Worm (Caenorhabditis elegans) whole organism, young adult: ENCODE results near the gene srxa-13.

Experiments used
- B0019.2 ChIP-seq: fragments of 200-800 bp; sonication (Bioruptor generic); conservative IDR thresholded peaks from 2 replicates; pipeline ENCODE4 v1.3.6; 2022; ENCODE audit warnings: missing genetic modification reagents, missing genetic modification characterization, missing compliant biosample characterization
- B0261.1 ChIP-seq: sonication (generic microtip); optimal IDR thresholded peaks from 2 replicates; lab custom pipeline; 2016; ENCODE audit warnings: mild to moderate bottlenecking, missing genetic modification characterization, moderate library complexity, missing compliant biosample characterization
- D2030.7 ChIP-seq: fragments of 200-800 bp; sonication (Bioruptor generic); IDR thresholded peaks from 2 replicates; pipeline ENCODE4 v1.3.6; 2022; ENCODE audit warnings: missing genetic modification reagents, missing genetic modification characterization, missing compliant biosample characterization
- F10E7.11 ChIP-seq: sonication (generic microtip); optimal IDR thresholded peaks from 2 replicates; lab custom pipeline; 2017; ENCODE audit warnings: mild to moderate bottlenecking, missing genetic modification characterization, moderate library complexity, missing compliant biosample characterization
- F39B2.1 ChIP-seq: fragments of 200-800 bp; sonication (Bioruptor generic); IDR thresholded peaks from 2 replicates; pipeline ENCODE4 v1.3.6; 2022; ENCODE audit warnings: missing genetic modification reagents, missing genetic modification characterization, missing compliant biosample characterization
- F52B5.7 ChIP-seq: sonication (generic microtip); optimal IDR thresholded peaks from 2 replicates; lab custom pipeline; 2016; ENCODE audit warnings: mild to moderate bottlenecking, missing genetic modification characterization, missing compliant biosample characterization
- F55B11.4 ChIP-seq: sonication (generic microtip); optimal IDR thresholded peaks from 2 replicates; lab custom pipeline; 2016; ENCODE audit warnings: missing compliant biosample characterization, missing genetic modification characterization, borderline replicate concordance; ENCODE audit not compliant: insufficient read depth
- T07F8.4 ChIP-seq: sonication (generic microtip); optimal IDR thresholded peaks from 2 replicates; lab custom pipeline; 2016; ENCODE audit warnings: mild to moderate bottlenecking, missing genetic modification characterization, moderate library complexity, missing compliant biosample characterization
- T26A5.8 ChIP-seq: sonication (generic microtip); optimal IDR thresholded peaks from 2 replicates; lab custom pipeline; 2016; ENCODE audit warnings: missing genetic modification characterization, missing compliant biosample characterization
- Y67H2A.10 ChIP-seq: fragments of 200-800 bp; sonication (Bioruptor generic); conservative IDR thresholded peaks from 2 replicates; pipeline ENCODE4 v1.3.6; 2022; ENCODE audit warnings: missing genetic modification reagents, missing genetic modification characterization, missing compliant biosample characterization
- Y95B8A.8 ChIP-seq: fragments of 200-800 bp; sonication (Bioruptor generic); IDR thresholded peaks from 2 replicates; pipeline ENCODE4 v1.3.6; 2022; ENCODE audit warnings: missing genetic modification reagents, missing genetic modification characterization, missing compliant biosample characterization
- ama-1 ChIP-seq, 3 experiments: fragments of 150-350 bp in 1 of 3; sonication (generic microtip) in 2 of 3; optimal IDR thresholded peaks; 2 replicates each; lab custom pipeline; 2014 to 2018; ENCODE audit warnings: missing biosample characterization in 2 of 3, missing genetic modification characterization in 2 of 3, missing genetic modification reagents in 2 of 3
- aptf-3 ChIP-seq: fragments of 200-800 bp; sonication (Bioruptor generic); IDR thresholded peaks from 2 replicates; pipeline ENCODE4 v1.3.6; 2022; ENCODE audit warnings: missing genetic modification characterization, missing compliant biosample characterization
- attf-5 ChIP-seq: fragments of 200-800 bp; sonication (Bioruptor generic); optimal IDR thresholded peaks from 2 replicates; lab custom pipeline; 2018; ENCODE audit warnings: mild to moderate bottlenecking, missing genetic modification characterization, missing compliant biosample characterization
- cebp-1 ChIP-seq, 2 experiments: fragments of 200-800 bp in 1 of 2; sonication (Bioruptor generic) in 1 of 2; sonication (generic microtip) in 1 of 2; IDR thresholded peaks in 1 of 2; optimal IDR thresholded peaks in 1 of 2; 2 replicates each; pipeline versions ENCODE4 v1.3.6 to Lab custom; 2017 to 2022; ENCODE audit warnings: missing compliant biosample characterization in 2 of 2, missing genetic modification characterization in 2 of 2, mild to moderate bottlenecking in 1 of 2, missing genetic modification reagents in 1 of 2, moderate library complexity in 1 of 2
- ceh-27 ChIP-seq: fragments of 200-800 bp; sonication (Bioruptor generic); optimal IDR thresholded peaks from 2 replicates; lab custom pipeline; 2018; ENCODE audit warnings: mild to moderate bottlenecking, missing genetic modification characterization, moderate library complexity, missing compliant biosample characterization
- ceh-79 ChIP-seq: sonication (generic microtip); optimal IDR thresholded peaks from 2 replicates; lab custom pipeline; 2017; ENCODE audit warnings: mild to moderate bottlenecking, missing genetic modification characterization, missing compliant biosample characterization
- dox-1 ChIP-seq: fragments of 200-800 bp; sonication (Bioruptor generic); IDR thresholded peaks from 2 replicates; pipeline ENCODE4 v1.3.6; 2022; ENCODE audit warnings: missing genetic modification reagents, missing genetic modification characterization, missing compliant biosample characterization
- efl-1 ChIP-seq: fragments of 150-350 bp; optimal IDR thresholded peaks from 2 replicates; lab custom pipeline; 2014; ENCODE audit warnings: missing biosample characterization, missing genetic modification reagents, missing genetic modification characterization
- egl-44 ChIP-seq: fragments of 200-800 bp; sonication (Bioruptor generic); IDR thresholded peaks from 2 replicates; pipeline ENCODE4 v1.3.6; 2022; ENCODE audit warnings: missing genetic modification reagents, missing genetic modification characterization, missing compliant biosample characterization
- ets-4 ChIP-seq: fragments of 200-800 bp; sonication (Bioruptor generic); optimal IDR thresholded peaks from 2 replicates; lab custom pipeline; 2018; ENCODE audit warnings: mild to moderate bottlenecking, missing genetic modification characterization, missing compliant biosample characterization
- hmg-1.2 ChIP-seq: fragments of 200-800 bp; sonication (Bioruptor generic); IDR thresholded peaks from 2 replicates; pipeline ENCODE4 v1.3.6; 2022; ENCODE audit warnings: missing genetic modification reagents, missing genetic modification characterization, missing compliant biosample characterization
- hsf-1 ChIP-seq: fragments of 200-800 bp; sonication (Bioruptor generic); IDR thresholded peaks from 2 replicates; pipeline ENCODE4 v1.3.6; 2022; ENCODE audit warnings: missing genetic modification reagents, missing genetic modification characterization, missing compliant biosample characterization
- lag-1 ChIP-seq: fragments of 200-800 bp; sonication (Bioruptor generic); IDR thresholded peaks from 2 replicates; pipeline ENCODE4 v1.3.6; 2022; ENCODE audit warnings: missing genetic modification reagents, missing genetic modification characterization, missing compliant biosample characterization
- lir-1 ChIP-seq: fragments of 200-800 bp; sonication (Bioruptor generic); conservative IDR thresholded peaks from 2 replicates; pipeline ENCODE4 v1.3.6; 2022; ENCODE audit warnings: missing genetic modification reagents, missing genetic modification characterization, missing compliant biosample characterization
- lsl-1 ChIP-seq: fragments of 200-800 bp; sonication (Bioruptor generic); optimal IDR thresholded peaks from 2 replicates; lab custom pipeline; 2018; ENCODE audit warnings: mild to moderate bottlenecking, missing genetic modification characterization, moderate library complexity, missing compliant biosample characterization
- mcd-1 ChIP-seq: fragments of 200-800 bp; sonication (Bioruptor generic); IDR thresholded peaks from 2 replicates; pipeline ENCODE4 v1.3.6; 2022; ENCODE audit warnings: missing genetic modification reagents, missing genetic modification characterization, missing compliant biosample characterization
- mxl-1 ChIP-seq: sonication (generic microtip); optimal IDR thresholded peaks from 2 replicates; lab custom pipeline; 2016; ENCODE audit warnings: missing genetic modification characterization, missing compliant biosample characterization
- nfya-1 ChIP-seq: sonication (generic microtip); optimal IDR thresholded peaks from 2 replicates; lab custom pipeline; 2017; ENCODE audit warnings: antibody characterized with exemption, missing compliant biosample characterization, missing genetic modification characterization, borderline replicate concordance; ENCODE audit not compliant: insufficient read depth
- nfyb-1 ChIP-seq: fragments of 200-800 bp; sonication (Bioruptor generic); IDR thresholded peaks from 2 replicates; pipeline ENCODE4 v1.3.6; 2022; ENCODE audit warnings: missing genetic modification reagents, missing genetic modification characterization, missing compliant biosample characterization
- nhr-80 ChIP-seq: sonication (generic microtip); optimal IDR thresholded peaks from 2 replicates; lab custom pipeline; 2016; ENCODE audit warnings: missing genetic modification characterization, missing compliant biosample characterization
- pbrm-1 ChIP-seq: fragments of 200-800 bp; sonication (Bioruptor generic); IDR thresholded peaks from 2 replicates; pipeline ENCODE4 v1.3.6; 2022; ENCODE audit warnings: missing genetic modification reagents, missing genetic modification characterization, missing compliant biosample characterization
- rec-8 ChIP-seq, 2 experiments: sonication (generic microtip); optimal IDR thresholded peaks; 2 replicates each; lab custom pipeline; 2016; ENCODE audit warnings: mild to moderate bottlenecking in 2 of 2, missing genetic modification characterization in 2 of 2, missing genetic modification reagents in 2 of 2, missing genotype in 2 of 2, missing biosample characterization in 1 of 2, missing compliant biosample characterization in 1 of 2, moderate library complexity in 1 of 2
- repo-1 ChIP-seq: sonication (generic microtip); optimal IDR thresholded peaks from 2 replicates; lab custom pipeline; 2017; ENCODE audit warnings: mild to moderate bottlenecking, missing genetic modification characterization, missing compliant biosample characterization
- sdz-38 ChIP-seq: sonication (generic microtip); optimal IDR thresholded peaks from 2 replicates; lab custom pipeline; 2016; ENCODE audit warnings: missing genotype, missing genetic modification characterization, missing compliant biosample characterization
- sea-2 ChIP-seq: fragments of 200-800 bp; sonication (Bioruptor generic); IDR thresholded peaks from 2 replicates; pipeline ENCODE4 v1.3.6; 2022; ENCODE audit warnings: missing genetic modification characterization, missing compliant biosample characterization
- snpc-1.1 ChIP-seq: sonication (generic microtip); optimal IDR thresholded peaks from 2 replicates; lab custom pipeline; 2017; ENCODE audit warnings: missing genetic modification characterization, mild to moderate bottlenecking, missing compliant biosample characterization, antibody characterized with exemption, moderate library complexity, missing genotype, missing genetic modification reagents; ENCODE audit not compliant: insufficient read depth
- snpc-1.3 ChIP-seq: sonication (generic microtip); optimal IDR thresholded peaks from 2 replicates; lab custom pipeline; 2017; ENCODE audit warnings: missing genetic modification characterization, mild to moderate bottlenecking, missing compliant biosample characterization, antibody characterized with exemption, moderate library complexity, missing genotype, missing genetic modification reagents; ENCODE audit not compliant: insufficient read depth
- tbp1 ChIP-seq: fragments of 200-800 bp; sonication (Bioruptor generic); optimal IDR thresholded peaks from 2 replicates; lab custom pipeline; 2018; ENCODE audit warnings: mild to moderate bottlenecking, missing genetic modification characterization, missing compliant biosample characterization
- tlf-1 ChIP-seq: fragments of 200-800 bp; sonication (Bioruptor generic); optimal IDR thresholded peaks from 2 replicates; lab custom pipeline; 2018; ENCODE audit warnings: mild to moderate bottlenecking, missing genetic modification characterization, missing compliant biosample characterization
- ztf-26 ChIP-seq: sonication (generic microtip); optimal IDR thresholded peaks from 2 replicates; lab custom pipeline; 2017; ENCODE audit warnings: missing genetic modification characterization, missing compliant biosample characterization
- ztf-6 ChIP-seq: fragments of 200-800 bp; sonication (Bioruptor generic); IDR thresholded peaks from 2 replicates; pipeline ENCODE4 v1.3.6; 2022; ENCODE audit warnings: missing genetic modification reagents, missing genetic modification characterization, missing compliant biosample characterization

srxa-13 gene

DNA sequence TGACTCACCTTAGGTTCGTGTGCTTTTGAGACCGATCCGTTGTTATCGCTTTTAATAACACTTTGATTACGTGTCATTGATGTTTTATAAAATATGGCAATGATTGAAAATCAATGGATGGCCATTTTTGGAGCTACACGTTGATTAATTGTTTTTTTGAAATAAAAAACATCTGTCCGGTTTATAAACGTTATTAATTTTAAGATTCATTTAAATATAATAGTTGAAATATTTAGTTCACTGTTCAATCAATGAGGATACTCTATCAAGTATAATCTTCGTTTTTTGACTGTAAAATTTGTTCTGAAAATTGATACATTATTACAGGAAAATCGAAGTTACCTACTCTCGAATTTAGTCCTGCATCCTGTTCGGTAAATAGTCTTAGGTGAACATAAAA, 28.6 kb downstream of the srxa-13 start, which contains the start of gene R10D12.10:
TSS of gene R10D12.10 (minus strand) at position 101 of the 400 bp plus-strand sequence.
- TF ChIP-seq hmg-1.2 (GFP tag; lab: Robert Waterston, UW): no peak
- TF ChIP-seq T07F8.4 (tag; lab: Kevin White, UChicago): no peak
- no peak for TF ChIP-seq F10E7.11 (tag; lab: Kevin White, UChicago)
- no peak for TF ChIP-seq lsl-1
- TF ChIP-seq repo-1 (tag; lab: Kevin White, UChicago): no peak
- TF ChIP-seq efl-1: no peak
- TF ChIP-seq tlf-1 (GFP tag; lab: Kevin White, UChicago): no peak
- TF ChIP-seq rec-8 (tag; optimal IDR thresholded peaks at IDR 0.05; lab: Kevin White, UChicago): no peak
- TF ChIP-seq sdz-38: no peak
- no peak for TF ChIP-seq ets-4 (GFP tag; lab: Kevin White, UChicago)
- TF ChIP-seq mxl-1: no peak
- no peak for TF ChIP-seq cebp-1 (GFP tag; IDR thresholded peaks at IDR 0.05; lab: Robert Waterston, UW)
- TF ChIP-seq cebp-1 (tag; optimal IDR thresholded peaks at IDR 0.05; lab: Kevin White, UChicago): no peak
- TF ChIP-seq attf-5 (GFP tag; lab: Kevin White, UChicago): no peak
- no peak for TF ChIP-seq hsf-1 (GFP tag; lab: Robert Waterston, UW)

DNA sequence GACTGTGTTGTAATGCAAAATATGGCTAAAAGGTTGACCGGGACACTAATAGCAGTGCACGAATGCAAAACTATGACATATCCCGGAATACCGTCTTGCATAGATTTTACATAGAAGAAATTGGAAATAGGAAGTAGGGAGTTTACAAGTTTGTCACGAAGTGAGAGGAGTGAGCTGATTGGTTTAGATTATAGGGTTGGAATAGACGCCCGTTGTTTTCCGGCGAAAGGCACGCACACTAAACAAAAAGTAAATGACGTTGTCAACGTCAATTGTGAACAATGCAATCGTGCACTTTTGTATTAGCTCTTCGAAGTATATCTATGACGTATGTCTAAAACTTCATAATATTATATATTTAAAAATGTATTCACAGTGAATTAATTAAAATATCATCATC, 31.3 kb downstream of the srxa-13 start, which contains the start of gene srh-24:
TSS of gene srh-24 (minus strand) at position 101 of the 400 bp plus-strand sequence.
- 0 out of 2 replicates have a peak, but pooled peaks have one; percentile 14 for TF ChIP-seq egl-44 (GFP tag; lab: Robert Waterston, UW)
- TF ChIP-seq snpc-1.1: no peak
- no peak for TF ChIP-seq F39B2.1 (GFP tag; lab: Robert Waterston, UW)
- no peak for TF ChIP-seq B0019.2 (GFP tag; lab: Robert Waterston, UW)

DNA sequence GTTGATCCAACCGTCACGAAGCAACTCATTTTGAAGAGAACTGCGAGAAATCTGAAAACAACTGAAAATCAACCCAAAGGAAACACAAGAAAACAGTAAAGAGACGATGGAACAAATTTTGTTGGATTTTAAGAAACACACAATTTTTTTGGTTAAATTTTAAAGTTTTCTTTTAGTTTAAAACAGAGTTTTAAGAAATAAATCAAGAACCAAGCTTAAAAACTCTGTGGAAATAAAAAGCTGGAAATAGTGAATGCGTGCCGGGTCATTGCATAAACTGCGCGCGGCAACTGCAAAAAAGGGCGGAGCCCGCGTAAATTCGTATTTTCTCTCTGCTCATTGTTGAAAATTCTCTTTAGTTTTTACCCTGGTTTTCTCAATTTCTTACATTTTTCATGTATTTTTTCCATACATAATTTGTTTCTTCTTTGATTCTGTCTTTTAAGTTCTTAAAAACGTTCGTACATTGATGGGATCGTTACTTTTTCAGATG, 32.4 kb downstream of the srxa-13 start, which contains the start of the genes algn-13 and R10D12.13:
TSS of gene algn-13 (minus strand) at position 51 of the 493 bp plus-strand sequence.
TSS of gene R10D12.13 (plus strand) at position 491 of the 493 bp plus-strand sequence.
- TF ChIP-seq D2030.7 (GFP tag; lab: Robert Waterston, UW): peak; percentile 71
- peak; percentile 16 for TF ChIP-seq ceh-27 (GFP tag; lab: Kevin White, UChicago)
- TF ChIP-seq F52B5.7 (tag; lab: Kevin White, UChicago): no peak
- TF ChIP-seq nfya-1: no peak
- no peak for TF ChIP-seq sea-2 (GFP tag; lab: Robert Waterston, UW)
- peak; percentile 49; the same call in 1 of the 2 replicates for TF ChIP-seq hsf-1 (GFP tag; lab: Robert Waterston, UW)
- TF ChIP-seq aptf-3 (GFP tag; lab: Robert Waterston, UW): no peak
- no peak for TF ChIP-seq ama-1 (optimal IDR thresholded peaks at IDR 0.05; lab: Kevin White, UChicago)
- TF ChIP-seq ama-1 (GFP tag; optimal IDR thresholded peaks at IDR 0.05; lab: Kevin White, UChicago): peak in 1 of 2 experiments; percentile 28
- no peak for TF ChIP-seq lag-1 (GFP tag; lab: Robert Waterston, UW)
- TF ChIP-seq B0261.1 (tag; lab: Kevin White, UChicago): no peak
- no peak for TF ChIP-seq cebp-1 (GFP tag; IDR thresholded peaks at IDR 0.05; lab: Robert Waterston, UW)
- TF ChIP-seq cebp-1 (tag; optimal IDR thresholded peaks at IDR 0.05; lab: Kevin White, UChicago): peak; percentile 65
- TF ChIP-seq pbrm-1 (GFP tag; lab: Robert Waterston, UW): peak; percentile 78
- peak; percentile 52 for TF ChIP-seq hmg-1.2 (GFP tag; lab: Robert Waterston, UW)
- peak; percentile 85 for TF ChIP-seq snpc-1.3 (tag; lab: Kevin White, UChicago)
- no peak for TF ChIP-seq ceh-79
- TF ChIP-seq tbp1: peak; percentile 54
- peak; percentile 26; the same call in 1 of the 2 replicates for TF ChIP-seq Y95B8A.8 (GFP tag; lab: Robert Waterston, UW)
- TF ChIP-seq mcd-1 (GFP tag; lab: Robert Waterston, UW): peak; percentile 75
- TF ChIP-seq lir-1 (GFP tag; lab: Robert Waterston, UW): 0 out of 2 replicates have a peak, but pooled peaks have one; percentile 22
- peak; percentile 37; the same call in 1 of the 2 replicates for TF ChIP-seq nfyb-1 (GFP tag; lab: Robert Waterston, UW)
- no peak for TF ChIP-seq Y67H2A.10 (GFP tag; lab: Robert Waterston, UW)
- TF ChIP-seq nhr-80 (tag; lab: Kevin White, UChicago): peak; percentile 8
- peak; percentile 54 for TF ChIP-seq attf-5 (GFP tag; lab: Kevin White, UChicago)
- TF ChIP-seq ztf-26 (tag; lab: Kevin White, UChicago): no peak
- no peak for TF ChIP-seq T26A5.8 (tag; lab: Kevin White, UChicago)
- TF ChIP-seq dox-1 (GFP tag; lab: Robert Waterston, UW): peak; percentile 77
- no peak for TF ChIP-seq ztf-6 (GFP tag; lab: Robert Waterston, UW)
- peak; percentile 52 for TF ChIP-seq lsl-1
- TF ChIP-seq T07F8.4 (tag; lab: Kevin White, UChicago): no peak
- TF ChIP-seq efl-1: peak; percentile 89
- TF ChIP-seq F55B11.4 (tag; lab: Kevin White, UChicago): no peak
